Worm (Caenorhabditis elegans) whole organism, late embryonic: ENCODE data around the gene cdkr-3.

Experiments used
- K02D7.2 ChIP-seq: sonication (generic microtip); optimal IDR thresholded peaks from 2 replicates; lab custom pipeline; 2017; ENCODE audit warnings: mild to moderate bottlenecking, missing genetic modification characterization, missing compliant biosample characterization
- K09A11.1 ChIP-seq: sonication (generic microtip); optimal IDR thresholded peaks from 2 replicates; lab custom pipeline; 2017; ENCODE audit warnings: antibody characterized with exemption, mild to moderate bottlenecking, missing genetic modification characterization, missing compliant biosample characterization; ENCODE audit not compliant: insufficient read depth
- ama-1 ChIP-seq: fragments of 150-350 bp; optimal IDR thresholded peaks from 2 replicates; lab custom pipeline; 2014
- dmd-4 ChIP-seq: sonication (generic microtip); optimal IDR thresholded peaks from 2 replicates; lab custom pipeline; 2016; ENCODE audit warnings: borderline replicate concordance, missing genetic modification characterization, missing compliant biosample characterization
- elt-2 ChIP-seq: sonication (generic microtip); optimal IDR thresholded peaks from 2 replicates; lab custom pipeline; 2016; ENCODE audit warnings: missing genetic modification reagents, missing genetic modification characterization, missing compliant biosample characterization
- ets-4 ChIP-seq: sonication (generic microtip); optimal IDR thresholded peaks from 2 replicates; lab custom pipeline; 2016; ENCODE audit warnings: missing genetic modification characterization, missing compliant biosample characterization
- fax-1 ChIP-seq: sonication (generic microtip); optimal IDR thresholded peaks from 2 replicates; lab custom pipeline; 2016; ENCODE audit warnings: missing genotype, missing genetic modification characterization, missing compliant biosample characterization
- hlh-6 ChIP-seq: sonication (generic microtip); optimal IDR thresholded peaks from 2 replicates; lab custom pipeline; 2016; ENCODE audit warnings: missing genotype, missing genetic modification characterization, missing compliant biosample characterization
- odd-2 ChIP-seq: sonication (generic microtip); optimal IDR thresholded peaks from 2 replicates; lab custom pipeline; 2017; ENCODE audit warnings: antibody characterized with exemption, mild to moderate bottlenecking, missing genetic modification characterization, missing compliant biosample characterization
- pat-9 ChIP-seq: fragments of 200-800 bp; sonication (Bioruptor generic); optimal IDR thresholded peaks from 2 replicates; lab custom pipeline; 2018; ENCODE audit warnings: mild to moderate bottlenecking, missing genetic modification characterization, moderate library complexity, missing compliant biosample characterization
- pax-1 ChIP-seq: fragments of 150-350 bp; optimal IDR thresholded peaks from 2 replicates; lab custom pipeline; 2014; ENCODE audit warnings: missing biosample characterization, missing genetic modification characterization
- pqm-1 ChIP-seq: sonication (generic microtip); optimal IDR thresholded peaks from 2 replicates; lab custom pipeline; 2016; ENCODE audit warnings: missing genetic modification characterization, missing compliant biosample characterization
- pros-1 ChIP-seq: fragments of 150-350 bp; optimal IDR thresholded peaks from 2 replicates; lab custom pipeline; 2014; ENCODE audit warnings: missing biosample characterization, missing genetic modification reagents, missing genetic modification characterization

- TF ChIP-seq fax-1 = no peak
- no peak for TF ChIP-seq pax-1
- no peak for TF ChIP-seq pqm-1 (tag; lab: Kevin White, UChicago)
- TF ChIP-seq K02D7.2 (tag; lab: Kevin White, UChicago) = no peak
- no peak for TF ChIP-seq pat-9
- TF ChIP-seq K09A11.1 (tag; lab: Kevin White, UChicago) = no peak
- TF ChIP-seq ets-4 (tag; lab: Kevin White, UChicago) = no peak
- no peak for TF ChIP-seq pros-1 (tag; lab: Kevin White, UChicago)
- TF ChIP-seq hlh-6 (tag; lab: Kevin White, UChicago) = no peak
- TF ChIP-seq dmd-4 (tag; lab: Kevin White, UChicago) = no peak
- no peak for TF ChIP-seq odd-2 (tag; lab: Kevin White, UChicago)
- TF ChIP-seq ama-1 (lab: Kevin White, UChicago) = no peak
- no peak for TF ChIP-seq elt-2
Measured at ce11 chrV:20310575-20310974, 40.7 kb downstream of the cdkr-3 start, which contains the start of gene ZC15.10.
